Worm (Caenorhabditis elegans) whole organism, L2 larva: ENCODE results near the gene clec-228.
"Not testable (repeated sequence)": the region's sequence is repeated elsewhere in the genome, so short reads cannot be mapped to it uniquely, and the experiment has no call there.

Source experiments
- C34F6.9 ChIP-seq: fragments of 150-350 bp; optimal IDR thresholded peaks from 2 replicates; lab custom pipeline; 2014; ENCODE audit warnings: missing biosample characterization, missing genetic modification characterization
- F13H6.1 ChIP-seq: sonication (generic microtip); optimal IDR thresholded peaks from 2 replicates; lab custom pipeline; 2016; ENCODE audit warnings: missing genetic modification characterization, missing compliant biosample characterization
- R02D3.7 ChIP-seq: fragments of 150-350 bp; optimal IDR thresholded peaks from 2 replicates; lab custom pipeline; 2014; ENCODE audit warnings: missing biosample characterization, missing genetic modification characterization
- Y55F3AM.14 ChIP-seq: fragments of 200-800 bp; sonication (Bioruptor generic); optimal IDR thresholded peaks from 2 replicates; lab custom pipeline; 2018; ENCODE audit warnings: mild to moderate bottlenecking, missing genetic modification characterization, missing compliant biosample characterization
- aly-2 ChIP-seq: fragments of 150-350 bp; optimal IDR thresholded peaks from 2 replicates; lab custom pipeline; 2014; ENCODE audit warnings: missing biosample characterization, missing genetic modification characterization
- ama-1 ChIP-seq: fragments of 150-350 bp; optimal IDR thresholded peaks from 2 replicates; lab custom pipeline; 2018; ENCODE audit warnings: inconsistent platforms
- blmp-1 ChIP-seq: sonication (generic microtip); optimal IDR thresholded peaks from 2 replicates; lab custom pipeline; 2017; ENCODE audit warnings: missing genetic modification characterization, mild to moderate bottlenecking, missing compliant biosample characterization, antibody characterized with exemption, moderate library complexity; ENCODE audit not compliant: insufficient read depth
- ceh-16 ChIP-seq: fragments of 150-350 bp; optimal IDR thresholded peaks from 2 replicates; lab custom pipeline; 2014; ENCODE audit warnings: missing biosample characterization, missing genetic modification characterization
- ceh-82 ChIP-seq: fragments of 150-350 bp; optimal IDR thresholded peaks from 2 replicates; lab custom pipeline; 2014; ENCODE audit warnings: missing biosample characterization, missing genetic modification characterization
- crh-2 ChIP-seq: sonication (generic microtip); optimal IDR thresholded peaks from 2 replicates; lab custom pipeline; 2017; ENCODE audit warnings: missing biosample characterization, missing genetic modification characterization
- elt-3 ChIP-seq: sonication (generic microtip); optimal IDR thresholded peaks from 2 replicates; lab custom pipeline; 2017; ENCODE audit warnings: missing biosample characterization, missing genetic modification characterization
- fos-1 ChIP-seq: fragments of 150-350 bp; optimal IDR thresholded peaks from 2 replicates; lab custom pipeline; 2014; ENCODE audit warnings: missing biosample characterization, missing genetic modification characterization
- gmeb-1 ChIP-seq: fragments of 150-350 bp; optimal IDR thresholded peaks from 2 replicates; lab custom pipeline; 2014; ENCODE audit warnings: missing biosample characterization, missing genetic modification characterization
- lin-13 ChIP-seq: fragments of 150-350 bp; optimal IDR thresholded peaks from 2 replicates; lab custom pipeline; 2014; ENCODE audit warnings: missing biosample characterization, missing genetic modification reagents, missing genetic modification characterization
- lin-39 ChIP-seq: fragments of 150-350 bp; optimal IDR thresholded peaks from 2 replicates; lab custom pipeline; 2014; ENCODE audit warnings: missing biosample characterization, missing genetic modification reagents, missing genetic modification characterization
- lsy-2 ChIP-seq, 2 experiments: fragments of 150-350 bp in 1 of 2; sonication (generic microtip) in 1 of 2; optimal IDR thresholded peaks; 2 replicates each; lab custom pipeline; 2014 to 2017; ENCODE audit warnings: missing biosample characterization in 2 of 2, missing genetic modification characterization in 2 of 2
- mab-5 ChIP-seq: fragments of 150-350 bp; optimal IDR thresholded peaks from 2 replicates; lab custom pipeline; 2014; ENCODE audit warnings: missing biosample characterization, missing genetic modification characterization
- mdl-1 ChIP-seq, 2 experiments: fragments of 150-350 bp in 1 of 2; sonication (generic microtip) in 1 of 2; optimal IDR thresholded peaks; 2 replicates each; lab custom pipeline; 2017; ENCODE audit warnings: missing biosample characterization in 2 of 2, missing genetic modification characterization in 2 of 2
- nhr-11 ChIP-seq: fragments of 150-350 bp; optimal IDR thresholded peaks from 2 replicates; lab custom pipeline; 2014; ENCODE audit warnings: missing biosample characterization, missing genetic modification characterization
- nhr-12 ChIP-seq: fragments of 150-350 bp; optimal IDR thresholded peaks from 2 replicates; lab custom pipeline; 2014; ENCODE audit warnings: missing biosample characterization, missing genetic modification characterization
- nhr-21 ChIP-seq: fragments of 150-350 bp; optimal IDR thresholded peaks from 2 replicates; lab custom pipeline; 2014; ENCODE audit warnings: missing biosample characterization, missing genetic modification characterization
- nhr-23 ChIP-seq: fragments of 150-350 bp; optimal IDR thresholded peaks from 2 replicates; lab custom pipeline; 2014; ENCODE audit warnings: missing biosample characterization, missing genetic modification reagents, missing genetic modification characterization
- nhr-237 ChIP-seq: fragments of 150-350 bp; optimal IDR thresholded peaks from 2 replicates; lab custom pipeline; 2014; ENCODE audit warnings: missing biosample characterization, missing genetic modification characterization
- nhr-77 ChIP-seq: fragments of 150-350 bp; optimal IDR thresholded peaks from 2 replicates; lab custom pipeline; 2014; ENCODE audit warnings: missing biosample characterization, missing genetic modification characterization
- peb-1 ChIP-seq: fragments of 150-350 bp; optimal IDR thresholded peaks from 2 replicates; lab custom pipeline; 2014; ENCODE audit warnings: missing biosample characterization, missing genetic modification characterization
- sem-4 ChIP-seq: fragments of 150-350 bp; optimal IDR thresholded peaks from 2 replicates; lab custom pipeline; 2014; ENCODE audit warnings: missing biosample characterization, missing genetic modification reagents, missing genetic modification characterization
- skn-1 ChIP-seq: sonication (generic microtip); optimal IDR thresholded peaks from 2 replicates; lab custom pipeline; 2017; ENCODE audit warnings: missing biosample characterization, missing genetic modification characterization
- sma-9 ChIP-seq, 2 experiments: fragments of 150-350 bp in 1 of 2; sonication (generic microtip) in 1 of 2; optimal IDR thresholded peaks; 2 replicates each; lab custom pipeline; 2014 to 2016; ENCODE audit warnings: missing genetic modification characterization in 2 of 2, mild to moderate bottlenecking in 1 of 2, missing biosample characterization in 1 of 2, missing compliant biosample characterization in 1 of 2, missing genetic modification reagents in 1 of 2, moderate library complexity in 1 of 2
- snpc-4 ChIP-seq: fragments of 150-350 bp; optimal IDR thresholded peaks from 2 replicates; lab custom pipeline; 2014; ENCODE audit warnings: missing biosample characterization, missing genetic modification characterization
- unc-39 ChIP-seq: fragments of 150-350 bp; optimal IDR thresholded peaks from 2 replicates; lab custom pipeline; 2014; ENCODE audit warnings: missing biosample characterization, missing genetic modification characterization
- unc-62 ChIP-seq: fragments of 150-350 bp; optimal IDR thresholded peaks from 2 replicates; lab custom pipeline; 2014; ENCODE audit warnings: missing biosample characterization, missing genetic modification reagents, missing genetic modification characterization
- zag-1 ChIP-seq: fragments of 150-350 bp; optimal IDR thresholded peaks from 2 replicates; lab custom pipeline; 2014; ENCODE audit warnings: missing biosample characterization, missing genetic modification characterization

clec-228 gene

DNA sequence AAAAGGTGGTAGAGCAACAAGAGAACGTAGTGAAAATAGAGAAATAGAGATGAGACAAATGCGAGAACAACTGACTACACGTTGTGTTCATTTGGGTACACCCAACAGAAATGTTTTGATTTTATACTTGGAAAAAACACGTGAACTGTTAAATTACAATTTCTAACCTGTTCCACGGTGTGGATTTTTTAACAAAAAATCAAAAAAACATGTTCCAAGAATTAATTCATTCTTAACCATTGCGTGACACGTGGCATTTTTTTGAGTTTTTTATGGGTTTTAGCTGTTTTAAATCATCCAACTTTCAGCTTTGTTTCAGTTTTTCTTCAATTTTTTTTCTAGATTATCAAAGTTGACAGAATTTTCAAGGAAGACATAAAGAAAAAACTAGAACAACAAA, 22.1 kb upstream of the clec-228 start, which contains the start of gene ech-1.1:
Gene ech-1.1, minus strand, starts transcription at position 101 of the 400 bp plus-strand sequence.
- TF ChIP-seq unc-39; Y55F3AM.14; nhr-77 (tag; lab: Kevin White, UChicago): not testable (repeated sequence)

DNA sequence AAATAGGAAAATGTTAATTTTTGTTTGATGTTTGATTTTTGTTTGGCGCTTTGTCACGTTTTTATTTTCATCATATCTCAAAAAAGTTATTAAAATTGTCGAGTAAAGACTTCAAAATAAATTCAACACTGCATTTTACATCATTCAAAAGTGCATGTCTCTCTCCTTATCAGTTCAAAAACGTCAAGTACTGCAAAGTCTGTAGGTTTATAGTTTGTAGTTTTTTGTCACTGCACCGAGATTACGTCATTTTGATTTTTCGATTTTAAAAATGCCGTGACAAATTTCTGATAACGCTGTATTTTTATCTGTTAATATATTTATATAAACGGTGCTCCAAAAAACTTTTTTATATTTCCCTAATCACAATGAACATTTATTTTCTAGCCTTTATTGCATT, 15.4 kb upstream of the clec-228 start, which contains the start of gene C29F3.7:
Gene C29F3.7, plus strand, starts transcription at position 254 of the 400 bp plus-strand sequence.
- TF ChIP-seq gmeb-1, result peak; percentile 44
- peak; percentile 97 for TF ChIP-seq fos-1
- peak; percentile 87 for TF ChIP-seq sma-9 (GFP tag; optimal IDR thresholded peaks at IDR 0.05; lab: Kevin White, UChicago)
- TF ChIP-seq sma-9 (tag; optimal IDR thresholded peaks at IDR 0.05; lab: Kevin White, UChicago), result no peak
- TF ChIP-seq ceh-16 (tag; lab: Kevin White, UChicago), result no peak
- no peak for TF ChIP-seq snpc-4 (tag; lab: Kevin White, UChicago)
- no peak for TF ChIP-seq nhr-21 (tag; lab: Kevin White, UChicago)

DNA sequence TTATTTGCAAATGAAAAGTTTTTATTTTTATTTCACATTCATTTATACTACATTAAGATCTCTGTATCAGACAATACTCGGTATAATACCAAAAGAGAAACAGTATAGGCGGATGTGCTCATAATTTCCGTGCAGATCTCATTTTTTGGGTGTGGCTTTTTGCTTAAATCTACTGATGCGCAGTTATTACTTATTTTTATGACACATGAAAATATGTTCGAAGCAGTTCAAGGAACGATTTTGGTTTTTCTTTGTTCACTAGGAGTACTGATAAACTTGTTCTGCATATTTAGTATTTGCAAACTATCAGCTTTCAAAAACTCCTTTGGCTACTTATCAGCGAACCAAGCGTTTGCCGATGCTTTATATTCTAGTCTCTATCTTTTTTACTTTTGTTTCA, 13.1 kb upstream of the clec-228 start, which contains the start of gene srx-58:
Gene srx-58, plus strand, starts transcription at position 301 of the 400 bp plus-strand sequence.
- no peak for TF ChIP-seq elt-3 (tag; lab: Kevin White, UChicago)

DNA sequence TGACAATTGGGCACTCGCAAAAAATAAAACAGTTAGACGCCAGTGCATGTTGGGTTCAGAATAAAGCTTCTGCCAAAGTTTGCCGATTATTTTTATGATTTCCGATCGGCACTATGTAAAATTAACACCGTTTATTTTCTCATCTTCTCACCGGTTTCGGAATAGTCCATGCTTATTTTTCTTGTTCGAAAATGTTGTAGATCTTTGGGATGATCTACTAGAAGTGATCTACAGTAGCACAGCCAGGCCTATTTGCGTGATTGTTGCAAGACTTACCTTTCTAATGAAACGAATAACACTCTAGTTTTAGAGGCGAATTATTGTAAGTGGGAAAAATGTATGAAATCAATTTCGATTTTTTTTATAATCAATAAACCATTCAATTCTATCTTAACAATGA, 11.4 kb upstream of the clec-228 start, which contains the start of gene clec-231:
Gene clec-231, minus strand, starts transcription at position 101 of the 400 bp plus-strand sequence.
- TF ChIP-seq Y55F3AM.14 (no peak), nhr-23 (no peak), unc-39 (no peak), aly-2 (no peak), mab-5 (no peak), gmeb-1 (no peak), sma-9 (GFP tag; optimal IDR thresholded peaks at IDR 0.05; lab: Kevin White, UChicago) (no peak), sma-9 (tag; optimal IDR thresholded peaks at IDR 0.05; lab: Kevin White, UChicago) (no peak), skn-1 (tag; lab: Kevin White, UChicago) (no peak), blmp-1 (tag; lab: Kevin White, UChicago) (no peak), lin-39 (tag; lab: Kevin White, UChicago) (no peak), nhr-77 (tag; lab: Kevin White, UChicago) (no peak), nhr-237 (tag; lab: Kevin White, UChicago) (no peak), nhr-21 (tag; lab: Kevin White, UChicago) (no peak), unc-62 (GFP tag; lab: Kevin White, UChicago) (no peak), F13H6.1 (tag; lab: Kevin White, UChicago) (no peak)

DNA sequence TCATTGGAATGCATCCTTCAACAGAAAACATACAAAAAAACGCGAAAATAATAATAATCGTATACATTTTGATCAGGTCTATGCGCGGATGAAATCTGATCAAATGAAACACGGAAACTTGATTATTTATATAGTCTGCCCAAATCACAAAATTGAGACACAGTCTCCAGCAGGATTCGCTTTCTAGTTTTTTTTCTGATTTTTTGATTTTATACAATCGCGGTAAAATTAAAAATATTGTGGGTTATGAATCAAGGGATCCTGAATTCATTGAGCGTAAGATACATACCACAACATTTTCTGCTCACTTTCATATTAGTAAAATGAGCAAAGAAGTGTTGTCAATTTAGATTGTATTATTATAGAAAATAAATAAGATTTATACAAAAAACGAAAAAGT, 9.8 kb upstream of the clec-228 start, which contains the start of gene clec-230:
Gene clec-230, minus strand, starts transcription at position 101 of the 400 bp plus-strand sequence.
- TF ChIP-seq lsy-2 (tag; optimal IDR thresholded peaks at IDR 0.05; lab: Kevin White, UChicago), result no peak
- TF ChIP-seq blmp-1 (tag; lab: Kevin White, UChicago), result no peak
- no peak for TF ChIP-seq nhr-21 (tag; lab: Kevin White, UChicago)
- no peak for TF ChIP-seq sma-9 (GFP tag; optimal IDR thresholded peaks at IDR 0.05; lab: Kevin White, UChicago)
- TF ChIP-seq sma-9 (tag; optimal IDR thresholded peaks at IDR 0.05; lab: Kevin White, UChicago), result no peak
- no peak for TF ChIP-seq elt-3 (tag; lab: Kevin White, UChicago)
- no peak for TF ChIP-seq R02D3.7 (tag; lab: Kevin White, UChicago)
- TF ChIP-seq lin-13 (GFP tag; lab: Kevin White, UChicago), result no peak
- no peak for TF ChIP-seq mdl-1 (tag; optimal IDR thresholded peaks at IDR 0.05; lab: Kevin White, UChicago)
- TF ChIP-seq Y55F3AM.14, result no peak
- TF ChIP-seq zag-1, result no peak
- TF ChIP-seq peb-1 (tag; lab: Kevin White, UChicago), result no peak
- TF ChIP-seq ama-1, result no peak
- no peak for TF ChIP-seq nhr-11 (tag; lab: Kevin White, UChicago)
- no peak for TF ChIP-seq crh-2
- no peak for TF ChIP-seq sem-4
- TF ChIP-seq, all 48 proteins: peak for 0

DNA sequence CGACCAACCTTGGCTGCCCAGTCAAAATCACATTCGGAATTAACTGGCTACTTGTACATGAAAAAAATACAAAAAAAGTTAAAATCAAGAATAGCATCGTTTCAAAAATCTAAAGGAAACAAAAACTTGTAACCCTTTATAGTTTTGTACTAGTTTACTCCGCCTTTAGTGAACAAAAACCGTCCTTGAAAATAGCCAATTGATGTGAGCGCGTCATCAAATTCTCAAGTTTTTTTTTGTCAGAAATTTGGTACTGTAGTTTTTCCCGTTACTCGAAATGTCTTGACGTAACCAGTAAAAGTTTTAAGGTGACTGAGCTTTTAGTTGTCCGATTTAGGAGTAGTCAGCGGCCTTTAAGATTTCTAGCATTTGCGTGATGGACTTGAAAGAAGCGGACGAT, 8.0 kb upstream of the clec-228 start, which contains the start of gene C29F3.3:
Gene C29F3.3, minus strand, starts transcription at position 101 of the 400 bp plus-strand sequence.
- TF ChIP-seq nhr-12 (tag; lab: Kevin White, UChicago), result no peak
- TF ChIP-seq aly-2, result no peak
- TF ChIP-seq blmp-1 (tag; lab: Kevin White, UChicago), result no peak
- no peak for TF ChIP-seq Y55F3AM.14
- no peak for TF ChIP-seq C34F6.9 (tag; lab: Kevin White, UChicago)
- TF ChIP-seq skn-1 (tag; lab: Kevin White, UChicago), result no peak
- no peak for TF ChIP-seq nhr-77 (tag; lab: Kevin White, UChicago)
- no peak for TF ChIP-seq ceh-82
- no peak for TF ChIP-seq unc-62 (GFP tag; lab: Kevin White, UChicago)
